Fruit fly (Drosophila melanogaster): Measurements from ENCODE around the gene CG14837.

Gene CG14837

dm6 chr3L:7545562-7545961, 14.3 kb downstream of the CG14837 start:
- TF ChIP-seq CG17801 (GFP tag; optimal IDR thresholded peaks at IDR 0.05; ENCODE audit: partially characterized antibody): no peak

dm6 chr3L:7544639-7545183, 15.1 kb downstream of the CG14837 start:
- TF ChIP-seq CG17801 (GFP tag; optimal IDR thresholded peaks at IDR 0.05; ENCODE audit: partially characterized antibody): no peak

- TF ChIP-seq CG17801 (GFP tag; optimal IDR thresholded peaks at IDR 0.05; ENCODE audit: partially characterized antibody): no peak
These were observed 17.5 kb downstream of the CG14837 start, which contains the start of gene CG32376 for dm6 chr3L:7542357-7542756. TSS of gene CG32376 (minus strand) at chr3L:7542457.

DNA sequence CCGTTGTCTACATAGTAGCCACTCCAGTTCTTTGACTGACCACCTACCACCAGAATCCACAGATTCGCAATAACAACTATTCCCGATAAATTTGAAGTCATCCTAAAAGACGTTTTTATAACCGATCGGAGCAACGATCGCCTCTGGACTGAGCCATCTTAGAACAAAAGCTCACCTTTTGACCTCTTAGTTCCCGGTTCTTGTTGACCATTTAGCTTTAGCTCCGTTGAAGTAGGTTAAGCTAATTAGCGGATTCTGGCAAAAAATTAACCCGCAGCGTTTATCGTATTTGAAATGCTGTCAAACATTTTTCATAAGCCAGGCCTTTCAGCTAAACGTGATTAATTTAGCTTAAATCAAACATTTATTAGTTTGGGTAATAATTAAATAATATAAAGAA, 18.8 kb downstream of the CG14837 start, which contains the start of gene CG32374:
TSS of gene CG32374 (minus strand) at position 101 of the 400 bp plus-strand sequence.
- TF ChIP-seq CG17801 (GFP tag; optimal IDR thresholded peaks at IDR 0.05; ENCODE audit: partially characterized antibody): no peak

DNA sequence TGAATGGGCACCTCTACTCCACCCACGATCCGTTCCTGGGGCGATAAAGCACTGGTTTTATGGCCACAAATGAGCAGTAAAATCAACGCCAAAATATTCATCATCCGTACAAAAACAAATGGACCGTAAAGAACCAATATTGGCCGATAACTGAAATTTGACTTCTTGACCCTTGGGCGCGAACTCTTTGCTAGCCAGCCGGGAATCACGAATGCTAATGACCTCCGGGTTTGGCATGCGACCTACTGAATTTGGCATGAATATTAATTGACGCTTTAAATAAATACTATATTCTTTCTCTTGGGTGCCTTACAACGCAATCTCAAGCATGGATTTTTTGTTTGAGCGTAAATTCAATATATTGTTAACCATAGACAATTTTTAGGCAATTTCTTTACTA, 20.1 kb downstream of the CG14837 start, which contains the start of gene CG16998:
TSS of gene CG16998 (minus strand) at position 101 of the 400 bp plus-strand sequence.
- TF ChIP-seq CG17801 (GFP tag; optimal IDR thresholded peaks at IDR 0.05; ENCODE audit: partially characterized antibody): no peak

dm6 chr3L:7530461-7531338, 29.1 kb downstream of the CG14837 start:
- TF ChIP-seq CG17801 (GFP tag; optimal IDR thresholded peaks at IDR 0.05; ENCODE audit: partially characterized antibody): no peak

DNA sequence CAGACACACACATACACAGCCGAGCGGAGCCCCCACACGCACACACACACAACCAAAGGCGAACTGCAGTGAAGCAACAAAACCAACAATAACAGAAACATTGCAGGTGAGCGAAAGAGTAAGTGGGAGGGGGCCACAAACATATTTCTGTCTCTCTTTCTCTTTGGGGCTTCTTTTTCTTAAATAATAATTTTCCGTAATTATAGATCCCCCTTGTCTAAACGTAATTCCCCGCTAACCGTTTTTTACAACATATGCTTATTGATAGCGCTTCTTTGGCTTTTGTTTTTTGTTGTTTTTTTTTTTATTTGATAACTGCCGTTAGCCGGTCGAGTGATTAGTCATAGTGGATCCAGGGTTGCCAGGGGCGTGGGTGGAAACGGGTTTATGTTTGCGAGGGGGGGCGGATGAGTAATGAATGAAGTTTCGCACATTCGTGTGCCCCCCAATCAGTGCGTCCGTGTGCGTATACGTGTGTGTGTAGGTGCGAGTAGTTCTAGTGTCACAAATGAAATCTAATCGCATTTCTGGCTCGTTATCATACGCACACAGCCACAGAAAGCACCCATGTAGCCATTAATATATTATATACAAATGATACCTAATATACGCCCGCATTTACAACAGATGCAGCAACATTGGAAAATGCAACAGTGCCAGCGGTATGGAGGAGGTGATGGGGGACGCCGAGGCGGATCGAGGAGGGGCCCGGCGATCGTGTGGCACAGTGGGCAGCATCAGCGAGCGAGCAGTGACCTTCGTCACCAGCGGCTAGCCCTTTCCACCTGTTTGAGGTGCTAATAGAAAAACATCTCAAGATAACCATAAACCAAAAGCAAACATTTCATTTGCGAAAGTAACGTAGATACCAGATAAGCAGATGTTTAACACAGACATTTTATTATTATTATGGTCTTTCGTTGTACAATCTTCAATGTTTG, 30.5 kb downstream of the CG14837 start:
- no peak for TF ChIP-seq CG17801 (GFP tag; optimal IDR thresholded peaks at IDR 0.05; ENCODE audit: partially characterized antibody)

- TF ChIP-seq CG17801 (GFP tag; optimal IDR thresholded peaks at IDR 0.05; ENCODE audit: partially characterized antibody): no peak
These were observed 31.3 kb downstream of the CG14837 start, which contains the start of gene lqf for dm6 chr3L:7528380-7529080. TSS of gene lqf (plus strand) at chr3L:7528780.

DNA sequence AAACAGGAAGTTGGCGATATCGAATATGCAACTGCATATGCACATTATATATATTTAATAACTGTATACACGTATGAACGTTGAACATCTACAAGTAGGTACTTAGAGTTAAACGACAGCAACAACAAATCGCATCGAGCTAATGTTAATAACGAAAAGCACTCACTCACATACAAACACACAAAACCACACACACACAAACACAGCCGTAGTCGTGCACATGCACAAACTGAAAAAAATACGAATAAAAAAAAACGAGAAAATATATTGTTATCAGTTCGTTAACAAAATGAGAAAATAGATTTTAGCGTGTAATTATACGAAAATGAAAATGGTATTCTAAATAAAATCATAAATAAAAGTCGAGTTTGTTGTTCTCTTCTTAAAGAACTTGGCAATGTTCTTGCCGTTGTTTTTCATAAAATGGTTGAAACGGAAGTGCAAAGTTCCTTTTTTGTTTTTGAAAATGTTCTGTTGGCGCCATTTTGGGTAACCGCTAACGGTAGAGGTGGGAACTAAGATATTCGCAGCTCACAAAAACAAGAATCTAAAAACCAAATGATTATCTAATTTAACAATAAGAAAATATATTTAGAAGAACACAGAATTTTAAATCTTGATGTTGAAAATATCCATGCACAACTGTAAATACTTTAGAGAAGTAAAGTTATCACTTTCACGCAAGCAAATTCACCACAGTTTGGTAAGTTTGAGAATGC, 32.0 kb downstream of the CG14837 start:
- TF ChIP-seq CG17801 (GFP tag; optimal IDR thresholded peaks at IDR 0.05; ENCODE audit: partially characterized antibody): no peak

dm6 chr3L:7521847-7522246, 38.0 kb downstream of the CG14837 start:
- no peak for TF ChIP-seq CG17801 (GFP tag; optimal IDR thresholded peaks at IDR 0.05; ENCODE audit: partially characterized antibody)

- TF ChIP-seq CG17801 (GFP tag; optimal IDR thresholded peaks at IDR 0.05; ENCODE audit: partially characterized antibody): no peak
These were observed 39.2 kb downstream of the CG14837 start for dm6 chr3L:7520619-7521018.

dm6 chr3L:7519219-7519618, 40.6 kb downstream of the CG14837 start:
- TF ChIP-seq CG17801 (GFP tag; optimal IDR thresholded peaks at IDR 0.05; ENCODE audit: partially characterized antibody): no peak

DNA sequence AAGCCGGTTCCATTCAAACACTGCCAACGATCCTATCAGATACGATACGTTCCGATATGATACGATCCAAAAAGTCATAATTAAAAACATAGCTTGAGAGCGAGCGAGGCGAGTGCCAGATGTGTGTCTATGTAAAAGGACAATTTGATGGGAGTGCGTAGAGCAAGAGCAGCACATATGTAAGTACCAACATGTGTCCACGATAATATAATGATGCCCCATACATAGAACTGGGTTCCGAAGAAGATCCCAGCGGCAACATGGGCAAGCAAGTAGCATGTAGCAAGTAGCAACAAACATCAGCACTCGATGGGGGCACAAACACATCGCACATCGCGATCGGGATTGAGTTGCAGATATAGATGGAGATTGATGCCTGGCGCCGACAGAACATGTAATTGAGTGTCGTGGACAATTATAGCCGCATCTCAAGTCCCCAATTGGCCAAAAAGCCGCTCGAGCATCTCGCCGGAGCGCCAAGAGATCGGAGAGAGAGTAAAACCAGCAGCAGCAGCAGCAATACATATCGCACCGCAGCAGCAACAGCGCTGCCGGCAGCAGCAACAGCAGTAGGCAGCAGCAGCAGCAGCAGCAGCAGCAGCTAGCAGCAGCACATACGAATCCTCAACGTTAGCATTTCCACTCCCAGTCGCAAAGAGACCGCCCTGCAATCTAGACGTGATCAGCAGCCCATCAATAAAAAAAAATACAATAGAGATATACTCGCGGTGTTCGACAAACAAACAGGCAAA, 41.3 kb downstream of the CG14837 start, which contains the start of gene ltl:
TSS of gene ltl (plus strand) at position 647 of the 752 bp plus-strand sequence.
- no peak for TF ChIP-seq CG17801 (GFP tag; optimal IDR thresholded peaks at IDR 0.05; ENCODE audit: partially characterized antibody)

Measured in ovary, adult (tissue).